Worm (Caenorhabditis elegans) whole organism, L1 larva: ENCODE measurements around the gene pqn-68.

Experiments
- C16A3.4 ChIP-seq: fragments of 150-350 bp; optimal IDR thresholded peaks from 2 replicates; lab custom pipeline; 2014; ENCODE audit warnings: missing biosample characterization, missing genetic modification characterization
- C34B4.2 ChIP-seq: sonication (generic microtip); optimal IDR thresholded peaks from 2 replicates; lab custom pipeline; 2017; ENCODE audit warnings: mild to moderate bottlenecking, missing genetic modification characterization, missing compliant biosample characterization
- F16B12.6 ChIP-seq: fragments of 150-350 bp; optimal IDR thresholded peaks from 2 replicates; lab custom pipeline; 2014; ENCODE audit warnings: missing biosample characterization, missing genetic modification characterization
- aha-1 ChIP-seq: fragments of 150-350 bp; optimal IDR thresholded peaks from 2 replicates; lab custom pipeline; 2014; ENCODE audit warnings: missing biosample characterization, missing genetic modification characterization
- alr-1 ChIP-seq: fragments of 200-800 bp; sonication (Bioruptor generic); optimal IDR thresholded peaks from 2 replicates; lab custom pipeline; 2018; ENCODE audit warnings: borderline replicate concordance, mild to moderate bottlenecking, missing genetic modification characterization, missing compliant biosample characterization
- ama-1 ChIP-seq: fragments of 150-350 bp; optimal IDR thresholded peaks from 2 replicates; lab custom pipeline; 2014
- ceh-63 ChIP-seq: fragments of 200-800 bp; sonication (Bioruptor generic); optimal IDR thresholded peaks from 2 replicates; lab custom pipeline; 2018; ENCODE audit warnings: mild to moderate bottlenecking, missing genetic modification characterization, missing compliant biosample characterization
- ceh-88 ChIP-seq: fragments of 200-800 bp; sonication (Bioruptor generic); IDR thresholded peaks from 2 replicates; pipeline ENCODE4 v1.3.6; 2022; ENCODE audit warnings: missing genetic modification characterization, missing compliant biosample characterization
- dpl-1 ChIP-seq, 3 experiments: fragments of 150-350 bp in 2 of 3; sonication (generic microtip) in 1 of 3; optimal IDR thresholded peaks; 2 replicates each; lab custom pipeline; 2014 to 2017; ENCODE audit warnings: missing biosample characterization in 3 of 3, missing genetic modification characterization in 3 of 3, missing genetic modification reagents in 3 of 3
- efl-3 ChIP-seq: fragments of 200-800 bp; sonication (Bioruptor generic); optimal IDR thresholded peaks from 2 replicates; lab custom pipeline; 2018; ENCODE audit warnings: mild to moderate bottlenecking, missing genetic modification characterization, missing compliant biosample characterization
- egl-13 ChIP-seq: sonication (generic microtip); optimal IDR thresholded peaks from 2 replicates; lab custom pipeline; 2016; ENCODE audit warnings: missing genotype, missing genetic modification reagents, missing genetic modification characterization, missing compliant biosample characterization
- egl-27 ChIP-seq, 2 experiments: fragments of 150-350 bp in 1 of 2; sonication (generic microtip); optimal IDR thresholded peaks; 3 replicates each; lab custom pipeline; 2017 to 2018; ENCODE audit warnings: missing biosample characterization in 2 of 2, missing genetic modification characterization in 2 of 2, missing genetic modification reagents in 2 of 2
- elt-3 ChIP-seq, 6 experiments: fragments of 150-350 bp in 1 of 6; sonication (generic microtip); optimal IDR thresholded peaks; 2 replicates each; lab custom pipeline; 2017 to 2018; ENCODE audit warnings: missing biosample characterization in 6 of 6, missing genetic modification characterization in 6 of 6, inconsistent platforms in 1 of 6
- ets-5 ChIP-seq: fragments of 200-800 bp; sonication (Bioruptor generic); IDR thresholded peaks from 2 replicates; pipeline ENCODE4 v1.3.6; 2022; ENCODE audit warnings: missing genetic modification characterization, missing compliant biosample characterization
- fkh-10 ChIP-seq: sonication (generic microtip); optimal IDR thresholded peaks from 2 replicates; lab custom pipeline; 2017; ENCODE audit warnings: missing biosample characterization, missing genetic modification reagents, missing genetic modification characterization
- fkh-4 ChIP-seq: sonication (generic microtip); optimal IDR thresholded peaks from 2 replicates; lab custom pipeline; 2016; ENCODE audit warnings: missing compliant biosample characterization, missing genetic modification characterization, borderline replicate concordance
- fkh-8 ChIP-seq: sonication (generic microtip); optimal IDR thresholded peaks from 2 replicates; lab custom pipeline; 2016; ENCODE audit warnings: mild to moderate bottlenecking, missing genetic modification characterization, missing compliant biosample characterization
- fos-1 ChIP-seq: fragments of 150-350 bp; optimal IDR thresholded peaks from 2 replicates; lab custom pipeline; 2014; ENCODE audit warnings: missing biosample characterization, missing genetic modification characterization
- grh-1 ChIP-seq: fragments of 200-800 bp; sonication (Bioruptor generic); IDR thresholded peaks from 2 replicates; pipeline ENCODE4 v1.3.6; 2022; ENCODE audit warnings: missing genetic modification reagents, missing genetic modification characterization, missing compliant biosample characterization
- hlh-17 ChIP-seq: fragments of 200-800 bp; sonication (Bioruptor generic); optimal IDR thresholded peaks from 2 replicates; lab custom pipeline; 2018; ENCODE audit warnings: missing genetic modification characterization, mild to moderate bottlenecking, missing compliant biosample characterization, moderate library complexity, borderline replicate concordance
- hlh-4 ChIP-seq: sonication (generic microtip); optimal IDR thresholded peaks from 2 replicates; lab custom pipeline; 2016; ENCODE audit warnings: mild to moderate bottlenecking, missing genetic modification characterization, missing compliant biosample characterization
- hpl-2 ChIP-seq: fragments of 150-350 bp; optimal IDR thresholded peaks from 2 replicates; lab custom pipeline; 2014; ENCODE audit warnings: missing biosample characterization, missing genetic modification reagents, missing genetic modification characterization
- isw-1 ChIP-seq: fragments of 200-800 bp; sonication (Bioruptor generic); IDR thresholded peaks from 2 replicates; pipeline ENCODE4 v1.3.6; 2022; ENCODE audit warnings: missing genetic modification characterization, missing compliant biosample characterization
- lin-15B ChIP-seq: fragments of 150-350 bp; sonication (generic microtip); optimal IDR thresholded peaks from 3 replicates; lab custom pipeline; 2014; ENCODE audit warnings: missing biosample characterization, missing genetic modification characterization
- lin-35 ChIP-seq, 2 experiments: fragments of 150-350 bp; optimal IDR thresholded peaks; 2 replicates each; lab custom pipeline; 2014; ENCODE audit warnings: missing biosample characterization in 2 of 2, missing genetic modification characterization in 2 of 2, missing genetic modification reagents in 2 of 2
- lin-39 ChIP-seq: fragments of 150-350 bp; optimal IDR thresholded peaks from 2 replicates; lab custom pipeline; 2014; ENCODE audit warnings: missing biosample characterization, missing genetic modification reagents, missing genetic modification characterization
- lir-3 ChIP-seq: sonication (generic microtip); optimal IDR thresholded peaks from 2 replicates; lab custom pipeline; 2016; ENCODE audit warnings: mild to moderate bottlenecking, missing genetic modification characterization, moderate library complexity, missing compliant biosample characterization; ENCODE audit not compliant: poor library complexity
- mdl-1 ChIP-seq, 2 experiments: fragments of 150-350 bp; optimal IDR thresholded peaks; 2 replicates each; lab custom pipeline; 2014 to 2017; ENCODE audit warnings: missing biosample characterization in 2 of 2, missing genetic modification characterization in 2 of 2, inconsistent platforms in 1 of 2
- mef-2 ChIP-seq: fragments of 150-350 bp; optimal IDR thresholded peaks from 2 replicates; lab custom pipeline; 2014; ENCODE audit warnings: missing biosample characterization, missing genetic modification characterization
- mep-1 ChIP-seq: fragments of 150-350 bp; optimal IDR thresholded peaks from 2 replicates; lab custom pipeline; 2014; ENCODE audit warnings: missing biosample characterization, missing genetic modification characterization
- nhr-11 ChIP-seq: fragments of 150-350 bp; optimal IDR thresholded peaks from 2 replicates; lab custom pipeline; 2014; ENCODE audit warnings: missing biosample characterization, missing genetic modification characterization
- nhr-12 ChIP-seq: sonication (generic microtip); optimal IDR thresholded peaks from 2 replicates; lab custom pipeline; 2017; ENCODE audit warnings: missing biosample characterization, missing genetic modification characterization
- nhr-19 ChIP-seq: fragments of 200-800 bp; sonication (Bioruptor generic); conservative IDR thresholded peaks from 2 replicates; pipeline ENCODE4 v1.3.6; 2022; ENCODE audit warnings: missing genetic modification characterization, missing compliant biosample characterization
- nhr-20 ChIP-seq: sonication (generic microtip); optimal IDR thresholded peaks from 2 replicates; lab custom pipeline; 2016; ENCODE audit warnings: mild to moderate bottlenecking, missing genetic modification characterization, missing compliant biosample characterization
- nhr-237 ChIP-seq: fragments of 150-350 bp; optimal IDR thresholded peaks from 2 replicates; lab custom pipeline; 2014; ENCODE audit warnings: missing biosample characterization, missing genetic modification characterization
- nhr-28 ChIP-seq: fragments of 150-350 bp; optimal IDR thresholded peaks from 2 replicates; lab custom pipeline; 2014; ENCODE audit warnings: missing biosample characterization, missing genetic modification characterization
- nhr-77 ChIP-seq: fragments of 150-350 bp; optimal IDR thresholded peaks from 2 replicates; lab custom pipeline; 2014; ENCODE audit warnings: missing biosample characterization, missing genetic modification characterization
- nhr-84 ChIP-seq: sonication (generic microtip); optimal IDR thresholded peaks from 2 replicates; lab custom pipeline; 2017; ENCODE audit warnings: missing biosample characterization, missing genetic modification characterization
- nhr-85 ChIP-seq: sonication (generic microtip); peaks from one replicate; lab custom pipeline; 2016; ENCODE audit warnings: missing genetic modification characterization, inconsistent platforms, missing compliant biosample characterization
- nhr-90 ChIP-seq: sonication (generic microtip); optimal IDR thresholded peaks from 2 replicates; lab custom pipeline; 2016; ENCODE audit warnings: mild to moderate bottlenecking, missing genetic modification characterization, missing compliant biosample characterization; ENCODE audit not compliant: poor library complexity
- pag-3 ChIP-seq: sonication (generic microtip); optimal IDR thresholded peaks from 2 replicates; lab custom pipeline; 2017; ENCODE audit warnings: missing genetic modification characterization, mild to moderate bottlenecking, missing compliant biosample characterization, antibody characterized with exemption, borderline replicate concordance; ENCODE audit not compliant: insufficient read depth
- pax-3 ChIP-seq: fragments of 200-800 bp; sonication (Bioruptor generic); optimal IDR thresholded peaks from 2 replicates; lab custom pipeline; 2018; ENCODE audit warnings: mild to moderate bottlenecking, missing genetic modification characterization, moderate library complexity, missing compliant biosample characterization
- pqm-1 ChIP-seq: sonication (generic microtip); optimal IDR thresholded peaks from 3 replicates; lab custom pipeline; 2017; ENCODE audit warnings: missing biosample characterization, missing genetic modification characterization
- skn-1 ChIP-seq: fragments of 150-350 bp; optimal IDR thresholded peaks from 2 replicates; lab custom pipeline; 2014; ENCODE audit warnings: missing biosample characterization, missing genetic modification characterization
- snu-23 ChIP-seq: sonication (generic microtip); optimal IDR thresholded peaks from 2 replicates; lab custom pipeline; 2016; ENCODE audit warnings: missing genetic modification characterization, missing compliant biosample characterization
- sptf-1 ChIP-seq: fragments of 150-350 bp; optimal IDR thresholded peaks from 2 replicates; lab custom pipeline; 2014; ENCODE audit warnings: missing biosample characterization, missing genetic modification characterization
- swsn-7 ChIP-seq: sonication (generic microtip); optimal IDR thresholded peaks from 2 replicates; lab custom pipeline; 2016; ENCODE audit warnings: missing genetic modification characterization, missing compliant biosample characterization
- tbx-2 ChIP-seq: sonication (generic microtip); optimal IDR thresholded peaks from 2 replicates; lab custom pipeline; 2016; ENCODE audit warnings: missing genetic modification characterization, missing compliant biosample characterization
- tlp-1 ChIP-seq: fragments of 150-350 bp; optimal IDR thresholded peaks from 2 replicates; lab custom pipeline; 2014; ENCODE audit warnings: missing biosample characterization, missing genetic modification characterization
- unc-86 ChIP-seq: sonication (generic microtip); optimal IDR thresholded peaks from 2 replicates; lab custom pipeline; 2016; ENCODE audit warnings: missing genetic modification characterization, missing compliant biosample characterization
- vab-15 ChIP-seq: sonication (generic microtip); optimal IDR thresholded peaks from 2 replicates; lab custom pipeline; 2017; ENCODE audit warnings: missing genotype, mild to moderate bottlenecking, missing genetic modification characterization, missing compliant biosample characterization
- xbp-1 ChIP-seq: sonication (generic microtip); optimal IDR thresholded peaks from 2 replicates; lab custom pipeline; 2016; ENCODE audit warnings: missing genetic modification characterization, missing compliant biosample characterization
- zag-1 ChIP-seq: fragments of 150-350 bp; optimal IDR thresholded peaks from 2 replicates; lab custom pipeline; 2014; ENCODE audit warnings: missing biosample characterization, missing genetic modification characterization
- ztf-11 ChIP-seq, 2 experiments: sonication (generic microtip); optimal IDR thresholded peaks; 2 replicates each; lab custom pipeline; 2016 to 2017; ENCODE audit warnings: missing genetic modification characterization in 2 of 2, missing biosample characterization in 1 of 2, missing compliant biosample characterization in 1 of 2

Gene pqn-68

ce11 chrV:12952287-12952686, at the start of gene pqn-68:
Gene pqn-68, plus strand, starts transcription at chrV:12952636.
- TF ChIP-seq fkh-10 (GFP tag; lab: Kevin White, UChicago) (no peak), ceh-88 (GFP tag; lab: Robert Waterston, UW) (no peak), ceh-63 (no peak), pag-3 (tag; lab: Kevin White, UChicago) (no peak), alr-1 (no peak), nhr-90 (tag; lab: Kevin White, UChicago) (no peak), egl-27 (tag; optimal IDR thresholded peaks at IDR 0.05; lab: Kevin White, UChicago) (no peak), sptf-1 (tag; lab: Kevin White, UChicago) (no peak), nhr-28 (tag; lab: Kevin White, UChicago) (no peak), xbp-1 (tag; lab: Kevin White, UChicago) (peak; percentile 33), hlh-4 (no peak), lin-35 (GFP tag; optimal IDR thresholded peaks at IDR 0.05; lab: Kevin White, UChicago) (peak; percentile 33 to 48), efl-3 (no peak), lin-39 (no peak), hlh-17 (GFP tag; lab: Kevin White, UChicago) (no peak), nhr-19 (GFP tag; lab: Robert Waterston, UW) (no peak), lin-15B (tag; lab: Kevin White, UChicago) (no peak), unc-86 (no peak), hpl-2 (GFP tag; lab: Kevin White, UChicago) (no peak), C16A3.4 (tag; lab: Kevin White, UChicago) (peak; percentile 2), mef-2 (tag; lab: Kevin White, UChicago) (no peak), nhr-20 (tag; lab: Kevin White, UChicago) (no peak), pqm-1 (tag; lab: Kevin White, UChicago) (no peak), isw-1 (no peak), aha-1 (tag; lab: Kevin White, UChicago) (no peak), mdl-1 (tag; optimal IDR thresholded peaks at IDR 0.05; lab: Kevin White, UChicago) (no peak), mep-1 (tag; lab: Kevin White, UChicago) (no peak), pax-3 (tag; lab: Kevin White, UChicago) (no peak), tlp-1 (tag; lab: Kevin White, UChicago) (no peak), nhr-84 (no peak), nhr-11 (no peak), C34B4.2 (tag; lab: Kevin White, UChicago) (no peak), skn-1 (tag; lab: Kevin White, UChicago) (no peak), fkh-8 (tag; lab: Kevin White, UChicago) (no peak), ets-5 (GFP tag; lab: Robert Waterston, UW) (no peak), fkh-4 (tag; lab: Kevin White, UChicago) (no peak), nhr-237 (no peak), lir-3 (tag; lab: Kevin White, UChicago) (no peak), egl-13 (tag; lab: Kevin White, UChicago) (no peak), grh-1 (GFP tag; lab: Robert Waterston, UW) (no peak), dpl-1 (GFP tag; optimal IDR thresholded peaks at IDR 0.05; lab: Kevin White, UChicago) (peak in 2 of 3 experiments; percentile 24 to 66), ama-1 (lab: Kevin White, UChicago) (no peak), zag-1 (tag; lab: Kevin White, UChicago) (no peak), nhr-85 (tag; lab: Kevin White, UChicago) (no peak), fos-1 (tag; lab: Kevin White, UChicago) (no peak), elt-3 (tag; optimal IDR thresholded peaks at IDR 0.05; lab: Kevin White, UChicago) (no peak), ztf-11 (tag; optimal IDR thresholded peaks at IDR 0.05; lab: Kevin White, UChicago) (no peak), nhr-77 (tag; lab: Kevin White, UChicago) (no peak), F16B12.6 (tag; lab: Kevin White, UChicago) (no peak), swsn-7 (tag; lab: Kevin White, UChicago) (peak; percentile 1), nhr-12 (tag; lab: Kevin White, UChicago) (no peak), snu-23 (GFP tag; lab: Kevin White, UChicago) (peak; percentile 43), tbx-2 (tag; lab: Kevin White, UChicago) (no peak), vab-15 (no peak)
